Worm (Caenorhabditis elegans): Measurements from ENCODE around the gene sel-11.

DNA sequence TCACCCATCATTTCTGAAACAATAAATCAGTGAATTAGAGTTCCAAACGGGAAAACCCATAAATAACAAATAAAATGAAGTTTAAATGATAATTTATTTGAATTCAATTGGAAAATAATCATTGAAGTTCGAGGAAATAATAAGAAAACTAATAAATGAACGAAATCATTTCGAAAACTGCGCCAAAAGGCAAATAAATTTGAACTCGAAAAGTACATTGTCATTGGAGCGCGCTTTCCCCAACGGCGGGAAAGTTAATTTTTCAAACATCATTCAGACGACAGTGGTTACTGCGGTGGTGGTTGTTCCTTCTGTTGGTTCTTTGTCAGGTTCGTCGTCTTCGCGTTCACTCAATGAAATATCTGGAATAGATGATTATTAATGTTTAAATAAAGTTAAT, 33.7 kb upstream of the sel-11 start, which contains the start of gene npp-22:
- TF ChIP-seq ces-1 (GFP tag; optimal IDR thresholded peaks at IDR 0.05) (no peak), unc-130 (GFP tag; optimal IDR thresholded peaks at IDR 0.05) (no peak), lin-38 (GFP tag; IDR thresholded peaks at IDR 0.05) (peak; percentile 91), zip-2 (tag; optimal IDR thresholded peaks at IDR 0.05) (no peak), nhr-77 (tag; optimal IDR thresholded peaks at IDR 0.05) (no peak), spr-3 (GFP tag; optimal IDR thresholded peaks at IDR 0.05) (no peak), mxl-3 (GFP tag; optimal IDR thresholded peaks at IDR 0.05) (no peak), daf-19 (GFP tag; conservative IDR thresholded peaks at IDR 0.05) (no peak), lsy-2 (tag; optimal IDR thresholded peaks at IDR 0.05) (no peak), R02D3.7 (tag; optimal IDR thresholded peaks at IDR 0.05) (no peak), daf-12 (tag; optimal IDR thresholded peaks at IDR 0.05) (no peak), lin-13 (GFP tag; optimal IDR thresholded peaks at IDR 0.05) (no peak), Y48G9A.11 (GFP tag; IDR thresholded peaks at IDR 0.05) (no peak), ama-1 (optimal IDR thresholded peaks at IDR 0.05) (no peak)

Data from whole organism, L4 larva.